Worm (Caenorhabditis elegans) whole organism, L3 larva: ENCODE results near the gene C50B6.9.

Experiments used
- ZK546.5 ChIP-seq: sonication (generic microtip); optimal IDR thresholded peaks from 2 replicates; lab custom pipeline; 2017; ENCODE audit warnings: missing biosample characterization, missing genetic modification characterization
- aly-2 ChIP-seq: fragments of 150-350 bp; optimal IDR thresholded peaks from 2 replicates; lab custom pipeline; 2014; ENCODE audit warnings: missing biosample characterization, missing genetic modification characterization
- ceh-82 ChIP-seq: fragments of 150-350 bp; optimal IDR thresholded peaks from 2 replicates; lab custom pipeline; 2014; ENCODE audit warnings: missing biosample characterization, missing genetic modification characterization
- ceh-9 ChIP-seq: sonication (generic microtip); optimal IDR thresholded peaks from 2 replicates; lab custom pipeline; 2018; ENCODE audit warnings: missing biosample characterization, missing genetic modification characterization
- daf-12 ChIP-seq: fragments of 150-350 bp; optimal IDR thresholded peaks from 2 replicates; lab custom pipeline; 2014; ENCODE audit warnings: missing biosample characterization, missing genetic modification reagents, missing genetic modification characterization
- egl-5 ChIP-seq: fragments of 150-350 bp; optimal IDR thresholded peaks from 2 replicates; lab custom pipeline; 2017; ENCODE audit warnings: missing biosample characterization, missing genetic modification reagents, missing genetic modification characterization, inconsistent platforms
- elt-1 ChIP-seq: fragments of 150-350 bp; optimal IDR thresholded peaks from 2 replicates; lab custom pipeline; 2014; ENCODE audit warnings: missing biosample characterization, missing genetic modification characterization
- elt-2 ChIP-seq: sonication (generic microtip); optimal IDR thresholded peaks from 2 replicates; lab custom pipeline; 2016; ENCODE audit warnings: missing genetic modification reagents, mild to moderate bottlenecking, missing genetic modification characterization, missing compliant biosample characterization
- elt-3 ChIP-seq, 3 experiments: fragments of 150-350 bp in 1 of 3; sonication (generic microtip) in 2 of 3; optimal IDR thresholded peaks; 2 replicates in 2 of 3; 4 replicates in 1 of 3; lab custom pipeline; 2014 to 2017; ENCODE audit warnings: missing biosample characterization in 3 of 3, missing genetic modification characterization in 3 of 3
- fkh-10 ChIP-seq: sonication (generic microtip); optimal IDR thresholded peaks from 2 replicates; lab custom pipeline; 2017; ENCODE audit warnings: missing biosample characterization, missing genetic modification reagents, missing genetic modification characterization
- fkh-2 ChIP-seq: fragments of 150-350 bp; optimal IDR thresholded peaks from 2 replicates; lab custom pipeline; 2014; ENCODE audit warnings: missing biosample characterization, missing genetic modification reagents, missing genetic modification characterization
- hmg-11 ChIP-seq: sonication (generic microtip); optimal IDR thresholded peaks from 2 replicates; lab custom pipeline; 2016; ENCODE audit warnings: missing genetic modification characterization, missing compliant biosample characterization
- jun-1 ChIP-seq: fragments of 150-350 bp; optimal IDR thresholded peaks from 2 replicates; lab custom pipeline; 2014; ENCODE audit warnings: missing biosample characterization, missing genetic modification reagents, missing genetic modification characterization
- lin-15B ChIP-seq: fragments of 150-350 bp; optimal IDR thresholded peaks from 2 replicates; lab custom pipeline; 2014; ENCODE audit warnings: missing biosample characterization, missing genetic modification characterization
- lin-39 ChIP-seq: fragments of 150-350 bp; optimal IDR thresholded peaks from 2 replicates; lab custom pipeline; 2018; ENCODE audit warnings: missing biosample characterization, missing genetic modification reagents, missing genetic modification characterization
- lsy-12 ChIP-seq: sonication (generic microtip); optimal IDR thresholded peaks from 2 replicates; lab custom pipeline; 2016; ENCODE audit warnings: mild to moderate bottlenecking, missing genetic modification characterization, missing compliant biosample characterization
- mml-1 ChIP-seq: fragments of 150-350 bp; sonication (generic microtip); optimal IDR thresholded peaks from 3 replicates; lab custom pipeline; 2014; ENCODE audit warnings: missing biosample characterization, missing genetic modification characterization
- nfya-1 ChIP-seq: sonication (generic microtip); optimal IDR thresholded peaks from 2 replicates; lab custom pipeline; 2017; ENCODE audit warnings: missing genetic modification characterization, mild to moderate bottlenecking, missing compliant biosample characterization, antibody characterized with exemption, moderate library complexity; ENCODE audit not compliant: insufficient read depth
- nhr-12 ChIP-seq: fragments of 150-350 bp; optimal IDR thresholded peaks from 2 replicates; lab custom pipeline; 2014; ENCODE audit warnings: missing biosample characterization, missing genetic modification characterization
- nhr-23 ChIP-seq: fragments of 150-350 bp; optimal IDR thresholded peaks from 2 replicates; lab custom pipeline; 2014; ENCODE audit warnings: missing biosample characterization, missing genetic modification reagents, missing genetic modification characterization
- nhr-25 ChIP-seq: sonication (generic microtip); optimal IDR thresholded peaks from 2 replicates; lab custom pipeline; 2017; ENCODE audit warnings: missing biosample characterization, missing genetic modification characterization
- nhr-28 ChIP-seq: fragments of 150-350 bp; optimal IDR thresholded peaks from 2 replicates; lab custom pipeline; 2014; ENCODE audit warnings: missing biosample characterization, missing genetic modification characterization
- nhr-67 ChIP-seq: fragments of 150-350 bp; optimal IDR thresholded peaks from 2 replicates; lab custom pipeline; 2014; ENCODE audit warnings: missing biosample characterization, missing genetic modification characterization
- nhr-76 ChIP-seq: fragments of 150-350 bp; sonication (generic microtip); optimal IDR thresholded peaks from 5 replicates; lab custom pipeline; 2014; ENCODE audit warnings: missing biosample characterization, missing genetic modification characterization
- pqm-1 ChIP-seq: fragments of 150-350 bp; optimal IDR thresholded peaks from 2 replicates; lab custom pipeline; 2017; ENCODE audit warnings: missing biosample characterization, missing genetic modification characterization, inconsistent platforms
- sea-2 ChIP-seq: fragments of 150-350 bp; sonication (generic microtip); optimal IDR thresholded peaks from 4 replicates; lab custom pipeline; 2014; ENCODE audit warnings: missing biosample characterization, missing genetic modification reagents, missing genetic modification characterization
- skn-1 ChIP-seq: fragments of 150-350 bp; optimal IDR thresholded peaks from 2 replicates; lab custom pipeline; 2014; ENCODE audit warnings: missing biosample characterization, missing genetic modification characterization
- snpc-4 ChIP-seq: fragments of 150-350 bp; optimal IDR thresholded peaks from 2 replicates; lab custom pipeline; 2014; ENCODE audit warnings: missing biosample characterization, missing genetic modification characterization
- tbx-2 ChIP-seq: sonication (generic microtip); optimal IDR thresholded peaks from 2 replicates; lab custom pipeline; 2016; ENCODE audit warnings: mild to moderate bottlenecking, missing genetic modification characterization, missing compliant biosample characterization
- unc-62 ChIP-seq: fragments of 150-350 bp; sonication (generic microtip); optimal IDR thresholded peaks from 4 replicates; lab custom pipeline; 2014; ENCODE audit warnings: missing biosample characterization, missing genetic modification reagents, missing genetic modification characterization
- ztf-11 ChIP-seq: fragments of 150-350 bp; optimal IDR thresholded peaks from 2 replicates; lab custom pipeline; 2014; ENCODE audit warnings: missing biosample characterization, missing genetic modification characterization

The C50B6.9 gene

ce11 chrV:13342235-13342634 is 6.1 kb downstream of the C50B6.9 start:
- TF ChIP-seq nhr-28 (tag; lab: Kevin White, UChicago), result no peak
- TF ChIP-seq nhr-25 (tag; lab: Kevin White, UChicago), result no peak
- no peak for TF ChIP-seq ztf-11 (tag; lab: Kevin White, UChicago)
- TF ChIP-seq nhr-12 (tag; lab: Kevin White, UChicago), result no peak
- no peak for TF ChIP-seq snpc-4 (tag; lab: Kevin White, UChicago)
- no peak for TF ChIP-seq ceh-82 (tag; lab: Kevin White, UChicago)
- TF ChIP-seq fkh-10 (GFP tag; lab: Kevin White, UChicago), result no peak
- no peak for TF ChIP-seq nhr-67 (tag; lab: Kevin White, UChicago)
- no peak for TF ChIP-seq hmg-11 (tag; lab: Kevin White, UChicago)
- TF ChIP-seq ZK546.5 (tag; lab: Kevin White, UChicago), result no peak
- no peak for TF ChIP-seq fkh-2 (tag; lab: Kevin White, UChicago)
- TF ChIP-seq lin-15B, result no peak
- TF ChIP-seq ceh-9, result no peak
- TF ChIP-seq mml-1, result no peak
- no peak for TF ChIP-seq skn-1 (tag; lab: Kevin White, UChicago)
- TF ChIP-seq nhr-76, result no peak

DNA sequence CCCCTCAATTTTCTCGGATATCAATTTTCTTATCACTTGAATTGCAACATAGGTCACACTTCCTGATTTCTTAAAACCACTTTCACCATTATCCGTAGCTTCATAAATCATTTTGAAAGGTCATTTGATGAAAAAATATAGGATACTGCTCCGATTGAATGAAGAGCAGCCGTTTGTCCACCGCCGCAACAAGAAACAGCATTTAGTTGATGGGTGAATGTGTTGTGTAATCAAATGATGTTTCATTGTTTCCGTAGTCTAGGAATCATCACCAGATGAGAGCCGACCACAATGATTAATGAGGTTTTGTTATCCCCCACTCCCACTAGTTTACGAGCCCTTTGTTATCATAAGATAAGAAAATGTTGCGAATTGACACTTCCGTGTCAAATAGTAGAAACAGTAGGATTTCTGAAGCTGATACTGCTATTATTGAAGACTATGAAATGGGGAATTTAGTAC is 9.7 kb downstream of the C50B6.9 start, which contains the start of gene twk-43:
TSS of gene twk-43 (plus strand) at position 412 of the 462 bp plus-strand sequence.
- TF ChIP-seq aly-2 (tag; lab: Kevin White, UChicago) (no peak), egl-5 (tag; lab: Kevin White, UChicago) (peak; percentile 68)

- TF ChIP-seq lsy-12, result no peak
- TF ChIP-seq fkh-10 (GFP tag; lab: Kevin White, UChicago), result peak; percentile 80
Measured at ce11 chrV:13350302-13350701, 14.1 kb downstream of the C50B6.9 start.

ce11 chrV:13351773-13352172 is 15.6 kb downstream of the C50B6.9 start:
- no peak for TF ChIP-seq daf-12 (tag; lab: Kevin White, UChicago)
- peak; percentile 87 for TF ChIP-seq unc-62 (GFP tag; lab: Kevin White, UChicago)
- TF ChIP-seq nhr-28 (tag; lab: Kevin White, UChicago), result no peak
- TF ChIP-seq sea-2 (GFP tag; lab: Kevin White, UChicago), result no peak
- peak; percentile 28 for TF ChIP-seq nfya-1 (tag; lab: Kevin White, UChicago)
- peak; percentile 77 for TF ChIP-seq elt-1 (tag; lab: Kevin White, UChicago)
- TF ChIP-seq lin-39 (tag; lab: Kevin White, UChicago), result peak; percentile 45
- TF ChIP-seq jun-1 (tag; lab: Kevin White, UChicago), result no peak
- no peak for TF ChIP-seq elt-3 (tag; optimal IDR thresholded peaks at IDR 0.05; lab: Kevin White, UChicago)

DNA sequence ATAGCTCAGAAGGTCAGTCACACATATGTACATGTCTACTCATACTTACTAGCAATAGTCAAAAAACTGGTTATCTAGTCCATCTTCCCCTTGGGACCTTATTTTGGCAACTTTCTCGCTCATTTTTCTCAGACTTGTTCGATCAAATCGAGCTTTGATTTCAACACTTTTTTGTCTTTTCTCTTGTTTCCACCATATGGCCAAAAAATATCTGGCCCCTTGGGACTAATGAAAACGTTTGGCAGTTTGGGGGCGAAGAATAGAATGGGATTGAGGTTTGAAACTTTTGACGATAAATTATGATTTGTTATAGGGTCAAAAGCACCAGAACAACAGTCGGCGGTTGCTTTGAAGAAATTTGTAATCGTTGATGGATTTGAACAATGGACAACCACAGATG is 16.2 kb downstream of the C50B6.9 start:
- TF ChIP-seq elt-2 (tag; lab: Kevin White, UChicago) (no peak), elt-1 (tag; lab: Kevin White, UChicago) (peak; percentile 24)

DNA sequence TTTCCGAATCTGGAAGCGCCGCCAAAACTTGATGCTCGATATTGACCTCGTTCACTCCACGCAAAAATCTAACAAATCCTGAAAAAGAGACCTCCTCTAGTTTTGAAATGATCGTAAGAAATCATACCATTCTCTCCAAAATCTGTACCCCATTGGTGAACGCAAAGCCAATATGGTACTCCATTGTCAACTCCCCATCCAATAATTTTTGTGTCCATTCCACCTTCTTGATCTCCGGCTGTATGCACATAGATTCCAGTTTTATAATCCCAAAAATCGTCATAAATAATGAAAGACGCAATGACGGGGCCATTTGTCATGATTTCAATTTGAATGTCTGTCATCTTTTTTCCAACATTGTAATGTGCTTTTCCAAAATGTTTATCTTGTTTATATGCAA is 20.0 kb downstream of the C50B6.9 start:
- TF ChIP-seq nhr-23 (tag; lab: Kevin White, UChicago) (no peak), lsy-12 (no peak)
- TF ChIP-seq, all 47 proteins: peak for 0

ce11 chrV:13357652-13358281 is 21.6 kb downstream of the C50B6.9 start, which contains the start of gene F32H5.1:
TSS of gene F32H5.1 (minus strand) at chrV:13358037.
- TF ChIP-seq daf-12 (tag; lab: Kevin White, UChicago), result no peak
- TF ChIP-seq elt-2 (tag; lab: Kevin White, UChicago), result peak; percentile 93
- TF ChIP-seq pqm-1 (tag; lab: Kevin White, UChicago), result peak; percentile 73
- TF ChIP-seq tbx-2 (tag; lab: Kevin White, UChicago), result no peak
- TF ChIP-seq, all 47 proteins: peak for 2
